Worm (Caenorhabditis elegans): ENCODE measurements around the gene Y43D4A.5.

The Y43D4A.5 gene

DNA sequence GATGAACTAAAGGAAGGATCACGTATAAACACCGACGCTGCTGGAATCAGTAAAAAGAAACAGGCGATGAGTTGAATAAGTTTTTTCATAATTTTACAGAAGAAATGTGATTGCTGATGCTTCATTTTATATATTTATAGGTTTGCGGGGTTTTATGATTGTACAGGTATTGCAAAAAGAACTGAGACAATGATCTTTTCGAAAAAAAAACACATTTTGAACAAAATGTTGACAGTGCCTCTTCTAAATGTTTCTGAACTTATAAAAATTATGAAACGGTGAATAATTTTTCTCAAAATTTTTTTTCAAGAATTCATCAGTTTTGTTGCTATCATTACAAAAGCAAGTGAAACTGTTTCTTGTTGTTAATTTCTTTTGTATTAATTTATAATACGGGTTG, 30.8 kb downstream of the Y43D4A.5 start, which contains the start of gene clec-193:
TSS of gene clec-193 (minus strand) at position 101 of the 400 bp plus-strand sequence.
- no peak for TF ChIP-seq mbf-1 (tag; optimal IDR thresholded peaks at IDR 0.05)
- TF ChIP-seq lin-39 (tag; optimal IDR thresholded peaks at IDR 0.05) = no peak

- TF ChIP-seq dmd-4 (tag; optimal IDR thresholded peaks at IDR 0.05) (no peak), zag-1 (tag; optimal IDR thresholded peaks at IDR 0.05) (no peak)
These were observed 36.6 kb downstream of the Y43D4A.5 start for ce11 chrIV:16812116-16812515.

ce11 chrIV:16813825-16814224, 38.3 kb downstream of the Y43D4A.5 start, which contains the start of gene Y116A8A.2:
Gene Y116A8A.2, minus strand, starts transcription at chrIV:16813925.
- TF ChIP-seq elt-3 (tag; optimal IDR thresholded peaks at IDR 0.05) = no peak

- no peak for TF ChIP-seq snpc-4 (tag; optimal IDR thresholded peaks at IDR 0.05)
- no peak for TF ChIP-seq lin-13 (GFP tag; optimal IDR thresholded peaks at IDR 0.05)
- TF ChIP-seq nhr-23 (tag; optimal IDR thresholded peaks at IDR 0.05) = no peak
- no peak for TF ChIP-seq mbf-1 (tag; optimal IDR thresholded peaks at IDR 0.05)
- TF ChIP-seq C34F6.9 (tag; optimal IDR thresholded peaks at IDR 0.05) = no peak
- TF ChIP-seq ZK546.5 (tag; optimal IDR thresholded peaks at IDR 0.05) = no peak
- no peak for TF ChIP-seq zag-1 (tag; optimal IDR thresholded peaks at IDR 0.05)
- TF ChIP-seq nhr-10 (tag; optimal IDR thresholded peaks at IDR 0.05) = no peak
- no peak for TF ChIP-seq fos-1 (tag; optimal IDR thresholded peaks at IDR 0.05)
- TF ChIP-seq nhr-11 (tag; optimal IDR thresholded peaks at IDR 0.05) = no peak
These were observed 47.0 kb downstream of the Y43D4A.5 start, which contains the start of gene Y116A8A.4 for ce11 chrIV:16822529-16822928. Gene Y116A8A.4, plus strand, starts transcription at chrIV:16822829.

DNA sequence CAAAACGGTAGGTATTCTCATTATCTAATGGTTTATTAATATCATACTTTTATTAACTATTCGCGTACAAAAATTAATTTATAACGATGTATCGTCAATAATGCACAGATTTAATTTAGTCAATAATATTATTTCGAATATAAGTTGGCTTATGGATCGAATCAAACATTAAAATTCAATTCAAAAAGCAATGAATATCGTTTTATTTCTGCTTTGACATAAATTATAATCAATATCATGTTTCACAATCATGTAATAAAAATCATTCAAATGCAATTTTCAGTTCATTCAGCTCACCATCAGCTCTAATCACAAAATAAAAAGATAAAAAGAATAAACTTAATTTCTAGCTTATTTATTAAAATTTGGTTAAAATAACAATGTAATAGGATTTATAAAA, 53.1 kb downstream of the Y43D4A.5 start, which contains the start of gene Y116A8A.6:
TSS of gene Y116A8A.6 (minus strand) at position 101 of the 400 bp plus-strand sequence.
- no peak for TF ChIP-seq nhr-25 (tag; optimal IDR thresholded peaks at IDR 0.05)
- no peak for TF ChIP-seq C34F6.9 (tag; optimal IDR thresholded peaks at IDR 0.05)
- TF ChIP-seq ztf-1 (GFP tag; conservative IDR thresholded peaks at IDR 0.05) = no peak
- no peak for TF ChIP-seq blmp-1 (tag; optimal IDR thresholded peaks at IDR 0.05; ENCODE audit: insufficient read depth)
- no peak for TF ChIP-seq F13H6.1 (tag; optimal IDR thresholded peaks at IDR 0.05)
- no peak for TF ChIP-seq gmeb-1 (tag; optimal IDR thresholded peaks at IDR 0.05)
- no peak for TF ChIP-seq ztf-11 (tag; optimal IDR thresholded peaks at IDR 0.05)
- no peak for TF ChIP-seq Y55F3AM.14 (GFP tag; optimal IDR thresholded peaks at IDR 0.05)
- TF ChIP-seq aly-2 (tag; optimal IDR thresholded peaks at IDR 0.05) = no peak
- TF ChIP-seq dmd-4 (tag; optimal IDR thresholded peaks at IDR 0.05) = no peak

DNA sequence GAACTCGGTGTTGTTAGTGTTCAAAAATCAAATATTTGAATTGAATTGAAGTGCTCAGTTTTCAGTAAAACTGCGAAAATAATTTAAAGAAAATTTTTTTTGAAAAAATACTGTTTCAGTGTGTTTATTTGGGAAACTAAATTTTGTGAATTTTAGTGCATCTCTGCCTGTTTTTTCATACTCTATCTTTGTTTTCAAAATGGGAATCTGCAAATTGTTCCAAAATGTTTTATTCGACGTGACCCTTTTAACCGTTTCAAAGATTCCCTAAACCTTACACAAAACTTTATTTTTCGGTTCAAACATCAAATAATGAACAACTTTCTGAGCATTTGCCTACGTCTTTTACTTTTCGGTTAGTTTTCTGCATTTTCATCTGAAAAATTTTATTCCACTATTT, 54.3 kb downstream of the Y43D4A.5 start, which contains the start of gene Y116A8A.7:
TSS of gene Y116A8A.7 (plus strand) at position 301 of the 400 bp plus-strand sequence.
- TF ChIP-seq ceh-82 (tag; optimal IDR thresholded peaks at IDR 0.05) (no peak), nhr-10 (tag; optimal IDR thresholded peaks at IDR 0.05) (no peak), elt-3 (tag; optimal IDR thresholded peaks at IDR 0.05) (no peak)

ce11 chrIV:16831366-16831765, 55.8 kb downstream of the Y43D4A.5 start, which contains the start of gene clec-194:
Gene clec-194, plus strand, starts transcription at chrIV:16831666.
- TF ChIP-seq mdl-1 (tag; optimal IDR thresholded peaks at IDR 0.05) (no peak), skn-1 (tag; optimal IDR thresholded peaks at IDR 0.05) (no peak), lin-11 (tag; optimal IDR thresholded peaks at IDR 0.05) (no peak)

All from whole organism, L2 larva.